In genomic region chr3R:8139854-8140402, dm6 we compare ENCODE assay signal across 2 fruit fly cellular contexts.
TF ChIP-seq lines count a peak whose summit lies in the region.

No protein-coding gene starts in this region.

- no peak for TF ChIP-seq CTCF in whole organism, embryonic (GFP tag; optimal IDR thresholded peaks at IDR 0.05; lab: Kevin White, UChicago)

TF ChIP-seq in whole organism, embryonic, 481 proteins besides CTCF, POLR2A, EP300 and RAD21:
- TF ChIP-seq trh (GFP tag; optimal IDR thresholded peaks at IDR 0.05; lab: Kevin White, UChicago): no peak
- peak in 1 of 2 experiments; percentile 82 for TF ChIP-seq Pdp1 (GFP tag; optimal IDR thresholded peaks at IDR 0.05; lab: Kevin White, UChicago)
- 0 out of 2 replicates have a peak, but pooled peaks have one; percentile 16 for TF ChIP-seq chm (GFP tag; IDR thresholded peaks at IDR 0.05; lab: Robert Waterston, UW)
- no peak for TF ChIP-seq CG42726 (GFP tag; IDR thresholded peaks at IDR 0.05; lab: Robert Waterston, UW; ENCODE audit: partially characterized antibody)
- no peak for TF ChIP-seq CG2712 (tag; optimal IDR thresholded peaks at IDR 0.05; lab: Kevin White, UChicago)
- TF ChIP-seq CG10654 (GFP tag; optimal IDR thresholded peaks at IDR 0.05; lab: Kevin White, UChicago): no peak
- TF ChIP-seq kni (GFP tag; optimal IDR thresholded peaks at IDR 0.05; lab: Kevin White, UChicago): no peak
- peak; percentile 1; the same call in 1 of the 2 replicates for TF ChIP-seq Scr (GFP tag; IDR thresholded peaks at IDR 0.05; lab: Robert Waterston, UW; ENCODE audit: partially characterized antibody)
- no peak for TF ChIP-seq YL-1 (GFP tag; optimal IDR thresholded peaks at IDR 0.05; lab: Kevin White, UChicago)
- peak; percentile 66; the same call in 2 of the 3 replicates for TF ChIP-seq Opbp (GFP tag; IDR thresholded peaks at IDR 0.05; lab: Robert Waterston, UW; ENCODE audit: partially characterized antibody)
- TF ChIP-seq CG16813 (GFP tag; IDR thresholded peaks at IDR 0.05; lab: Robert Waterston, UW; ENCODE audit: partially characterized antibody): peak; percentile 54; the same call in 1 of the 3 replicates
- no peak for TF ChIP-seq CG32532 (GFP tag; IDR thresholded peaks at IDR 0.05; lab: Robert Waterston, UW)
- TF ChIP-seq gce (GFP tag; IDR thresholded peaks at IDR 0.05; lab: Robert Waterston, UW): no peak
- TF ChIP-seq lab (GFP tag; optimal IDR thresholded peaks at IDR 0.05; lab: Kevin White, UChicago): no peak
- TF ChIP-seq amos (GFP tag; IDR thresholded peaks at IDR 0.05; lab: Robert Waterston, UW; ENCODE audit: partially characterized antibody): peak; percentile 55
- peak; percentile 63; the same call in 1 of the 3 replicates for TF ChIP-seq CG6791 (GFP tag; IDR thresholded peaks at IDR 0.05; lab: Robert Waterston, UW; ENCODE audit: partially characterized antibody)
- TF ChIP-seq CG14667 (GFP tag; IDR thresholded peaks at IDR 0.05; lab: Robert Waterston, UW): no peak
- TF ChIP-seq HLH4C (GFP tag; IDR thresholded peaks at IDR 0.05; lab: Robert Waterston, UW; ENCODE audit: partially characterized antibody): peak; percentile 29; the same call in 1 of the 3 replicates
- peak; percentile 93 for TF ChIP-seq Bdp1 (GFP tag; optimal IDR thresholded peaks at IDR 0.05; lab: Kevin White, UChicago)
- no peak for TF ChIP-seq CG8281 (tag; optimal IDR thresholded peaks at IDR 0.05; lab: Kevin White, UChicago)
- no peak for TF ChIP-seq CG2202 (tag; optimal IDR thresholded peaks at IDR 0.05; lab: Kevin White, UChicago)
- TF ChIP-seq Med (GFP tag; lab: Kevin White, UChicago): peak; percentile 24
- TF ChIP-seq stwl (tag; optimal IDR thresholded peaks at IDR 0.05; lab: Kevin White, UChicago): no peak
- no peak for TF ChIP-seq GATAe (GFP tag; conservative IDR thresholded peaks at IDR 0.05; lab: Robert Waterston, UW)
- no peak for TF ChIP-seq slbo (GFP tag; IDR thresholded peaks at IDR 0.05; lab: Robert Waterston, UW)
- no peak for TF ChIP-seq CG7987 (GFP tag; optimal IDR thresholded peaks at IDR 0.05; lab: Kevin White, UChicago)
- TF ChIP-seq Ptx1 (GFP tag; IDR thresholded peaks at IDR 0.05; lab: Robert Waterston, UW): no peak

TF ChIP-seq in whole organism, prepupa, 60 proteins besides CTCF, POLR2A, EP300 and RAD21:
- no peak for TF ChIP-seq Sox14 (GFP tag; optimal IDR thresholded peaks at IDR 0.05; lab: Kevin White, UChicago)
- TF ChIP-seq CG6792 (GFP tag; optimal IDR thresholded peaks at IDR 0.05; lab: Kevin White, UChicago): no peak
- TF ChIP-seq Eip78C (GFP tag; lab: Kevin White, UChicago): peak; percentile 42
- no peak for TF ChIP-seq fd59A (GFP tag; optimal IDR thresholded peaks at IDR 0.05; lab: Kevin White, UChicago)
- TF ChIP-seq pdm3 (GFP tag; optimal IDR thresholded peaks at IDR 0.05; lab: Kevin White, UChicago): no peak
- TF ChIP-seq esn (GFP tag; optimal IDR thresholded peaks at IDR 0.05; lab: Kevin White, UChicago): no peak
